In genomic region chr3L:9744060-9744549, dm6 we compare ENCODE assay signal across 1 fruit fly cellular context.
A peak's percentile ranks its signal among the peaks of the same experiment; 100 is the strongest.
TF ChIP-seq lines count a peak whose summit lies in the region.

No protein-coding gene starts in this region.

TF ChIP-seq in whole organism, embryonic, 481 proteins besides CTCF, POLR2A, EP300 and RAD21 (continued from another document):
- peak; percentile 59 for TF ChIP-seq CG31365 (tag; optimal IDR thresholded peaks at IDR 0.05; lab: Kevin White, UChicago)
- no peak for TF ChIP-seq luna (GFP tag; optimal IDR thresholded peaks at IDR 0.05; lab: Kevin White, UChicago)
- TF ChIP-seq Tbp (GFP tag; optimal IDR thresholded peaks at IDR 0.05; lab: Kevin White, UChicago) = no peak
- TF ChIP-seq cad (GFP tag; optimal IDR thresholded peaks at IDR 0.05; lab: Kevin White, UChicago) = no peak
- peak; percentile 62 for TF ChIP-seq Ets65A (GFP tag; lab: Kevin White, UChicago)
- TF ChIP-seq fd96Cb (tag; optimal IDR thresholded peaks at IDR 0.05; lab: Kevin White, UChicago) = peak; percentile 95
- TF ChIP-seq Dref (GFP tag; IDR thresholded peaks at IDR 0.05; lab: Robert Waterston, UW) = no peak
- TF ChIP-seq HmgZ (tag; optimal IDR thresholded peaks at IDR 0.05; lab: Kevin White, UChicago) = peak; percentile 51
- no peak for TF ChIP-seq Neu2 (GFP tag; optimal IDR thresholded peaks at IDR 0.05; lab: Kevin White, UChicago; ENCODE audit: borderline replicate concordance)
- TF ChIP-seq dan (GFP tag; IDR thresholded peaks at IDR 0.05; lab: Robert Waterston, UW) = no peak
- TF ChIP-seq CG11398 (GFP tag; optimal IDR thresholded peaks at IDR 0.05; lab: Kevin White, UChicago) = no peak
- TF ChIP-seq Stat92E (GFP tag; optimal IDR thresholded peaks at IDR 0.05; lab: Kevin White, UChicago) = no peak
- peak; percentile 78 for TF ChIP-seq pnt (GFP tag; optimal IDR thresholded peaks at IDR 0.05; lab: Kevin White, UChicago)
- peak; percentile 29 for TF ChIP-seq abd-A (tag; optimal IDR thresholded peaks at IDR 0.05; lab: Kevin White, UChicago)
- TF ChIP-seq HLH3B (GFP tag; IDR thresholded peaks at IDR 0.05; lab: Robert Waterston, UW) = peak; percentile 88
- peak; percentile 85 for TF ChIP-seq pfk (GFP tag; optimal IDR thresholded peaks at IDR 0.05; lab: Kevin White, UChicago)
- TF ChIP-seq CG16779 (GFP tag; IDR thresholded peaks at IDR 0.05; lab: Robert Waterston, UW) = 0 out of 2 replicates have a peak, but pooled peaks have one; percentile 42
- peak; percentile 48; the same call in 1 of the 2 replicates for TF ChIP-seq Taf1 (GFP tag; IDR thresholded peaks at IDR 0.05; lab: Robert Waterston, UW)
- no peak for TF ChIP-seq hth (optimal IDR thresholded peaks at IDR 0.05; lab: Kevin White, UChicago)
- TF ChIP-seq CG2120 (GFP tag; optimal IDR thresholded peaks at IDR 0.05; lab: Kevin White, UChicago) = peak; percentile 70
- peak; percentile 76 for TF ChIP-seq gsb (GFP tag; IDR thresholded peaks at IDR 0.05; lab: Robert Waterston, UW)
- peak; percentile 90 for TF ChIP-seq CG34422 (GFP tag; IDR thresholded peaks at IDR 0.05; lab: Robert Waterston, UW)
- no peak for TF ChIP-seq pzg (GFP tag; optimal IDR thresholded peaks at IDR 0.05; lab: Kevin White, UChicago)
- TF ChIP-seq cato (GFP tag; optimal IDR thresholded peaks at IDR 0.05; lab: Kevin White, UChicago; ENCODE audit: borderline replicate concordance) = peak; percentile 61
- TF ChIP-seq CG7372 (GFP tag; IDR thresholded peaks at IDR 0.05; lab: Robert Waterston, UW) = peak; percentile 86
- peak; percentile 76 for TF ChIP-seq Sox102F (GFP tag; optimal IDR thresholded peaks at IDR 0.05; lab: Kevin White, UChicago)
- TF ChIP-seq da (GFP tag; optimal IDR thresholded peaks at IDR 0.05; lab: Kevin White, UChicago) = no peak
- TF ChIP-seq Doc2 (GFP tag; IDR thresholded peaks at IDR 0.05; lab: Robert Waterston, UW) = peak; percentile 11; the same call in 1 of the 2 replicates
- TF ChIP-seq jing (GFP tag; optimal IDR thresholded peaks at IDR 0.05; lab: Kevin White, UChicago) = peak; percentile 36
- TF ChIP-seq PHDP (tag; optimal IDR thresholded peaks at IDR 0.05; lab: Kevin White, UChicago) = peak; percentile 76
- peak; percentile 25 for TF ChIP-seq Fer2 (tag; optimal IDR thresholded peaks at IDR 0.05; lab: Kevin White, UChicago)
- peak; percentile 81 for TF ChIP-seq CG7357 (GFP tag; IDR thresholded peaks at IDR 0.05; lab: Robert Waterston, UW)
- TF ChIP-seq ara (GFP tag; IDR thresholded peaks at IDR 0.05; lab: Robert Waterston, UW) = peak; percentile 83
- TF ChIP-seq CG18011 (GFP tag; optimal IDR thresholded peaks at IDR 0.05; lab: Kevin White, UChicago) = peak; percentile 24
- TF ChIP-seq dmrt99B (tag; optimal IDR thresholded peaks at IDR 0.05; lab: Kevin White, UChicago) = peak; percentile 95
- TF ChIP-seq Bteb2 (GFP tag; optimal IDR thresholded peaks at IDR 0.05; lab: Kevin White, UChicago) = peak; percentile 72
- TF ChIP-seq Med (GFP tag; lab: Kevin White, UChicago) = peak; percentile 91
TF ChIP-seq in whole organism, embryonic: peak in this region for 381.
